Worm (Caenorhabditis elegans) whole organism, L4/young adult: ENCODE measurements around the gene Y60A9A.1.

Experiments
- dao-5 ChIP-seq: sonication (generic microtip); optimal IDR thresholded peaks from 2 replicates; lab custom pipeline; 2016; ENCODE audit warnings: missing genotype, missing genetic modification characterization, moderate library complexity, missing compliant biosample characterization
- him-1 ChIP-seq: sonication (generic microtip); optimal IDR thresholded peaks from 2 replicates; lab custom pipeline; 2016; ENCODE audit warnings: missing genotype, missing genetic modification reagents, missing genetic modification characterization, missing compliant biosample characterization

DNA sequence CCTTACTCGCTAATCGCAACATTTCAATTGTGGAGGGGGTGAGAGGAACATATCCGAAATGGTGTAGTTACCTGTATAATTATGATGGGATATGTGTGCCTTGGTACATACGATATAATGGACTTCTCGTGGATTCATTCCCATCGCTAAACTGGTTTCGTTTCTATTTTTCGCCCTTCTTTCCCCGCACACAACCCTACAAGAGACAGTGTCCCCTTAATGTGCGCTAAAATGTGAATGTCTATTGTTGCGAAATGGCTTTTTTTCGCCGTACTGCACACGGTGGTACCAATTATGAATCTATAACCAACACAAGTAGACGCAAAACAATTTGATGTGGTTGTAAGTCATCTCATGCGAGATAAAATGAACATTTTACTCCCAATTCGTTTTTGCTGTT lies 47.7 kb downstream of the Y60A9A.1 start:
- TF ChIP-seq dao-5 (tag; lab: Kevin White, UChicago) (no peak), him-1 (tag; lab: Kevin White, UChicago) (no peak)
